Fruit fly (Drosophila melanogaster): ENCODE data around the gene Ipk2.
A peak's percentile ranks its signal among the peaks of the same experiment; 100 is the strongest.

The Ipk2 gene

DNA sequence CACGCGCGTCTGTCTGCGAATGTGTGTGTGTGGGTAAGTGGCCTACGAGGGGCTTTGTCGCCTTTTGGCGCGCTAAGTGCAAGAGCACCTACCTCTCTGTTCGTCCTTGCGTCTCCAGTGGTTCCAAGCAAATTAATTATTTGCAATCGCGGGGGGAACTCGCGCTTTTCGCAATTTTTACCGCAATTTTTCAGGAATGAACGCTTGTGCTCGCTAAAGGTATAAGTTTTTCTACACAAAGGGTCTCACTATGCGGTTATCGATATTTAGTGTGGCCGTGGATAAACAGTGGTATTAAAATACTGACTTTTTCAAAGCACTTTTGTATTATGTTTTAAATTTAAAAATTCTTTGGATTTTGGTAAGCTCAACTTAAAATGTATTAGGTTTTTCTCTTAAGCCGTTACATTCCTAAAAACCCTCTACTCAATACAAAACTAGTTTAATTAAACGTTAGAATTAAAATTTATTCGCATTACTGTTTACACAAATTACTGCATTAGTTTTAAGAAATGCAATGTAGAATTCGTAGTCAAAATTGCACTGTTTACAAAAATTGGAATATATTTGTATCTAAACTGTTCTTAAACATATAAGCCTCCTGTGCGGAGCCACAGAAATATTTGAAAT is 31.6 kb downstream of the Ipk2 start, which contains the start of gene lwr:
TSS of gene lwr (minus strand) at position 243 of the 630 bp plus-strand sequence.
- TF ChIP-seq fru (GFP tag; optimal IDR thresholded peaks at IDR 0.05) (peak; percentile 5), usp (GFP tag; optimal IDR thresholded peaks at IDR 0.05) (no peak), Rel (GFP tag; optimal IDR thresholded peaks at IDR 0.05) (no peak), Rel (tag; optimal IDR thresholded peaks at IDR 0.05) (peak; percentile 30), ey (GFP tag; optimal IDR thresholded peaks at IDR 0.05) (no peak), foxo (GFP tag; optimal IDR thresholded peaks at IDR 0.05) (peak in 1 of 2 experiments; percentile 9), sage (GFP tag; optimal IDR thresholded peaks at IDR 0.05) (no peak), Sp1 (GFP tag; optimal IDR thresholded peaks at IDR 0.05) (no peak)

DNA sequence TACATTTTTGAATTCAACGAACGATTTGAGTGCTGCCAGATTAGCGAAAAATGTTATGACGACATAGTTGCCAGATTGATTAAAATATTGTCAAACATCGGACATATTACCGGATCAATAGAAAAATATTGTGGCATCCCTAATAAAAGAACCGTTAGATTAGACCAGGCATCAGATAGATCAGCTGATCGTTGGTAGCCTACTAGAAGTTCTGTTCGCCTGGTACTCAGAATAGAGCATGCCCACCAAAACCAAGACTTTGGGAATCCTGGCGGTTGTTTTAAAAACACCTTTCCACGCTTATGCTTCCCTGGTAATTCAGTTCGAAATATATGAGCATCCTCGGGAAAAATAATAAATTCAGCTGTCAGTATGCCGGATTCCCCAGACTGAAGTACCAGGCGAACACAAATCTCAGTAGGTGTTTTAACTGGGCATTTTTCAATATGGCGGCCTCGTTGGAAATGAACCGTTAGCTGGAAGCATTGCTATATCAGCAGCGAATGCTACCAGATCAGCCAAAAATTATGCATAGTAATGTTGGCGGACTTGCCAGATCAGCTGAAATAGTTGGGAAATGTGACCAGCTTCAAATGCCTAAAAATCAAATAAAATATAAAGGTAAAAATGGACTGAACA is 33.4 kb downstream of the Ipk2 start:
- no peak for TF ChIP-seq Jra (GFP tag; optimal IDR thresholded peaks at IDR 0.05)
- peak; percentile 54 for TF ChIP-seq Hr83 (GFP tag; optimal IDR thresholded peaks at IDR 0.05; ENCODE audit: poor library complexity, severe bottlenecking)
- no peak for TF ChIP-seq woc (GFP tag; optimal IDR thresholded peaks at IDR 0.05)
- no peak for TF ChIP-seq sv (GFP tag; optimal IDR thresholded peaks at IDR 0.05)
- TF ChIP-seq usp (GFP tag; optimal IDR thresholded peaks at IDR 0.05): no peak
- no peak for TF ChIP-seq Sp1 (GFP tag; optimal IDR thresholded peaks at IDR 0.05)
- TF ChIP-seq rgr (GFP tag; optimal IDR thresholded peaks at IDR 0.05): peak; percentile 11
- peak in 1 of 2 experiments; percentile 31 for TF ChIP-seq foxo (GFP tag; optimal IDR thresholded peaks at IDR 0.05)
- no peak for TF ChIP-seq jim (GFP tag; optimal IDR thresholded peaks at IDR 0.05)
- TF ChIP-seq CG32264 (GFP tag; optimal IDR thresholded peaks at IDR 0.05): no peak
- TF ChIP-seq N (GFP tag; optimal IDR thresholded peaks at IDR 0.05): no peak
- TF ChIP-seq h (GFP tag; optimal IDR thresholded peaks at IDR 0.05): peak; percentile 15
- no peak for TF ChIP-seq ey (GFP tag; optimal IDR thresholded peaks at IDR 0.05)
- no peak for TF ChIP-seq Rel (GFP tag; optimal IDR thresholded peaks at IDR 0.05)
- TF ChIP-seq Rel (tag; optimal IDR thresholded peaks at IDR 0.05): peak; percentile 72
- TF ChIP-seq fru (GFP tag; optimal IDR thresholded peaks at IDR 0.05): peak; percentile 87
- no peak for TF ChIP-seq HLH106 (tag; optimal IDR thresholded peaks at IDR 0.05)
- no peak for TF ChIP-seq brk (GFP tag; optimal IDR thresholded peaks at IDR 0.05)
- TF ChIP-seq dl (GFP tag; optimal IDR thresholded peaks at IDR 0.05; ENCODE audit: insufficient read depth in 1 of 2, partially characterized antibody in 2 of 2): peak in 1 of 2 experiments; percentile 11
- TF ChIP-seq dsf (GFP tag; optimal IDR thresholded peaks at IDR 0.05; ENCODE audit: borderline replicate concordance): no peak
- peak; percentile 21 for TF ChIP-seq Dif (GFP tag; optimal IDR thresholded peaks at IDR 0.05; ENCODE audit: partially characterized antibody)
- TF ChIP-seq Hnf4 (GFP tag; optimal IDR thresholded peaks at IDR 0.05): no peak

DNA sequence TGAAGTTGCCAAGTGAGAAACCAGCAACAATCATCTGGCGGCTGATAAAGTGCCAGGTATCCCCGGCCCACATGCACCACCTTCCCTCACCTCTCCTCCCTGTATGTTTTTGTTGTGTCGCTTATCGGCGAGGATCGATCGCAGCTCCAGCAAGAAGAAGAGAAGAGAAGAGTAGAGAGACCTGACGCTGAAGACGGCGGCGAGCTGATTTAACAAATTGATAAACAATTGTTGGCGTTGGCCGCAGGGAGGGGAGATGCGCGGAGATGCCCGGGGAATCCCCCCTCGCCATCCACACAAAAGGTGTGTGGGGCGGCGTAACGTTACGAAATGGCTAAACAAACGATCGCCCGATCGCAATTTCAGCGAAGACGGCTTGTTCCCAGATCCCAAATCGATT is 40.3 kb downstream of the Ipk2 start:
- TF ChIP-seq HLH106 (tag; optimal IDR thresholded peaks at IDR 0.05) (no peak), psq (GFP tag; optimal IDR thresholded peaks at IDR 0.05) (peak; percentile 16), Rel (GFP tag; optimal IDR thresholded peaks at IDR 0.05) (no peak), Rel (tag; optimal IDR thresholded peaks at IDR 0.05) (peak; percentile 74)

DNA sequence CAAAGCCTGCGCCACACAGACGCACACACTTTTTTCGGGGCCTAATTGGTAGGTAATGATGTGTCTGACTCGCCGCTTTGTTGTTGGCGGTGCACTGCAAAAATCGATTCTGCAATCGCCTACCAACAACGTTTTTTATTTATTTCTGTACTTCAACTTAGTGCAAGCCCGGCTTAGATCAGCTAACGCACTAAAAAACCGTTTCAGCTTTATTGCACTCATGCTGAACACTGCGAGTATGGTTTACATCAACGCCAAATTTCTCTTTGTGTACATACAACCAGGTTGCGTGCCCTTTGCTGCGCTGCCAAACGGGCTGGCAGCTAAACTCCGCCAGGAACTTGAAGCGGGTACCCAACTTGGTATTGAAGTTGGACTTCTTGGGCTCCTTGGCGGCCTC is 43.8 kb downstream of the Ipk2 start:
- TF ChIP-seq pan (optimal IDR thresholded peaks at IDR 0.05) (no peak), Hr78 (GFP tag; optimal IDR thresholded peaks at IDR 0.05) (no peak), Abd-B (GFP tag; optimal IDR thresholded peaks at IDR 0.05) (no peak), usp (GFP tag; optimal IDR thresholded peaks at IDR 0.05) (no peak), tai (GFP tag; optimal IDR thresholded peaks at IDR 0.05) (no peak), sv (GFP tag; optimal IDR thresholded peaks at IDR 0.05) (no peak), fru (GFP tag; optimal IDR thresholded peaks at IDR 0.05) (peak; percentile 96), br (GFP tag; optimal IDR thresholded peaks at IDR 0.05) (peak; percentile 97), Myc (optimal IDR thresholded peaks at IDR 0.05) (no peak), GATAd (GFP tag; optimal IDR thresholded peaks at IDR 0.05) (no peak), brk (GFP tag; optimal IDR thresholded peaks at IDR 0.05) (no peak), Hr83 (GFP tag; optimal IDR thresholded peaks at IDR 0.05; ENCODE audit: poor library complexity, severe bottlenecking) (peak; percentile 52), lola (GFP tag; optimal IDR thresholded peaks at IDR 0.05) (no peak), Dif (GFP tag; optimal IDR thresholded peaks at IDR 0.05; ENCODE audit: partially characterized antibody) (no peak), dmrt93B (GFP tag; optimal IDR thresholded peaks at IDR 0.05) (peak; percentile 84), CG9705 (GFP tag; optimal IDR thresholded peaks at IDR 0.05) (peak; percentile 65), Dfd (GFP tag; optimal IDR thresholded peaks at IDR 0.05) (no peak), Sp1 (GFP tag; optimal IDR thresholded peaks at IDR 0.05) (peak; percentile 95), foxo (GFP tag; optimal IDR thresholded peaks at IDR 0.05) (peak; percentile 40 to 96), dl (GFP tag; optimal IDR thresholded peaks at IDR 0.05; ENCODE audit: insufficient read depth in 1 of 2, partially characterized antibody in 2 of 2) (no peak), ey (GFP tag; optimal IDR thresholded peaks at IDR 0.05) (peak; percentile 92), Vsx2 (GFP tag; optimal IDR thresholded peaks at IDR 0.05; ENCODE audit: partially characterized antibody) (no peak), CrebA (GFP tag; optimal IDR thresholded peaks at IDR 0.05; ENCODE audit: borderline replicate concordance) (no peak), Hnf4 (GFP tag; optimal IDR thresholded peaks at IDR 0.05) (peak; percentile 94), N (GFP tag; optimal IDR thresholded peaks at IDR 0.05) (no peak), OdsH (GFP tag; optimal IDR thresholded peaks at IDR 0.05) (peak; percentile 96), h (GFP tag; optimal IDR thresholded peaks at IDR 0.05) (peak; percentile 92), psq (GFP tag; optimal IDR thresholded peaks at IDR 0.05) (peak; percentile 92), Mio (GFP tag; optimal IDR thresholded peaks at IDR 0.05) (peak; percentile 68), sage (GFP tag; optimal IDR thresholded peaks at IDR 0.05) (peak; percentile 81), jim (GFP tag; optimal IDR thresholded peaks at IDR 0.05) (no peak), HLH106 (tag; optimal IDR thresholded peaks at IDR 0.05) (peak; percentile 89), Jra (GFP tag; optimal IDR thresholded peaks at IDR 0.05) (no peak), woc (GFP tag; optimal IDR thresholded peaks at IDR 0.05) (peak; percentile 92)

Measured in whole organism, wandering third instar larva.